Worm (Caenorhabditis elegans) whole organism, late embryonic: Measurements from ENCODE around the gene T01C3.2.

ENCODE experiments used
- ceh-2 ChIP-seq: sonication (generic microtip); optimal IDR thresholded peaks from 2 replicates; lab custom pipeline; 2016; ENCODE audit warnings: missing genotype, missing genetic modification characterization, missing compliant biosample characterization
- fax-1 ChIP-seq: sonication (generic microtip); optimal IDR thresholded peaks from 2 replicates; lab custom pipeline; 2016; ENCODE audit warnings: missing genotype, missing genetic modification characterization, missing compliant biosample characterization
- nhr-11 ChIP-seq: fragments of 150-350 bp; optimal IDR thresholded peaks from 2 replicates; lab custom pipeline; 2014; ENCODE audit warnings: missing biosample characterization, missing genetic modification characterization
- pros-1 ChIP-seq: fragments of 150-350 bp; optimal IDR thresholded peaks from 2 replicates; lab custom pipeline; 2014; ENCODE audit warnings: missing biosample characterization, missing genetic modification reagents, missing genetic modification characterization

- TF ChIP-seq ceh-2 = no peak
- no peak for TF ChIP-seq fax-1 (tag; lab: Kevin White, UChicago)
- TF ChIP-seq pros-1 (tag; lab: Kevin White, UChicago) = no peak
- TF ChIP-seq nhr-11 (tag; lab: Kevin White, UChicago) = no peak
Measured at ce11 chrV:14943774-14944173, 47.2 kb upstream of the T01C3.2 start.
